Worm (Caenorhabditis elegans): Measurements from ENCODE around the gene W03A5.6.

W03A5.6 gene

DNA sequence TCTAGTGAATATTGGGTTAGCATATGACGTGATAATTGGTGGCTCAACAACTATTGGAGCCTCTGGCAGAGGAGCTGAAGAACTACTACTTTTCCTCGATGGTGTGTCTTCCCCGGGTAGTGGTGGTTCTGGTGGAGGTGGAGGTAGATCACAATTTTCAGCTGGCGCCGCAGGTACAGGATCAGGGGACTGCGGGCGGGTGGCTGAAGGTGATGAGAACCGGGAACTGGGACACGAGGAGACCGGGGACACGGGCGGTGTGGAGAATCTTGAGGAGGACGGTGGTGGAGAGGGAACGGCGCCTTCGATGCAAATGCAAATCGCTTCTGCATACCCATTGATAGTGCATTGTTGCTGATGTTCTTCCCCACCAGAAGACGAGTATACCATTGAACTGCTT lies 44.7 kb downstream of the W03A5.6 start:
- TF ChIP-seq vab-7 (GFP tag; IDR thresholded peaks at IDR 0.05) (no peak), zag-1 (tag; optimal IDR thresholded peaks at IDR 0.05) (no peak), Y48G9A.11 (GFP tag; IDR thresholded peaks at IDR 0.05) (no peak), lir-3 (tag; optimal IDR thresholded peaks at IDR 0.05) (no peak), set-16 (GFP tag; IDR thresholded peaks at IDR 0.05) (peak; percentile 88), zip-11 (GFP tag; IDR thresholded peaks at IDR 0.05) (no peak), lin-39 (tag; optimal IDR thresholded peaks at IDR 0.05) (no peak), ceh-28 (tag; optimal IDR thresholded peaks at IDR 0.05) (no peak)

- TF ChIP-seq unc-62 (GFP tag; optimal IDR thresholded peaks at IDR 0.05 in 1 of 2) (peak in 1 of 2 experiments; percentile 81), unc-62 (tag; optimal IDR thresholded peaks at IDR 0.05) (no peak), aha-1 (tag) (peak; percentile 65), nhr-25 (tag; optimal IDR thresholded peaks at IDR 0.05; ENCODE audit: borderline replicate concordance, insufficient read depth) (no peak)
Measured at ce11 chrIII:5389365-5389764, 51.1 kb downstream of the W03A5.6 start.

- no peak for TF ChIP-seq madf-5 (GFP tag; IDR thresholded peaks at IDR 0.05)
- peak in 1 of 2 experiments; percentile 95 for TF ChIP-seq unc-62 (GFP tag; optimal IDR thresholded peaks at IDR 0.05 in 1 of 2)
- TF ChIP-seq unc-62 (tag; optimal IDR thresholded peaks at IDR 0.05), result no peak
- no peak for TF ChIP-seq Y5F2A.4 (GFP tag; optimal IDR thresholded peaks at IDR 0.05)
Measured at ce11 chrIII:5388113-5388512, 52.3 kb downstream of the W03A5.6 start.

ce11 chrIII:5385315-5385714 lies 55.1 kb downstream of the W03A5.6 start, which contains the start of gene Y32H12A.7:
Y32H12A.7 (minus strand) TSS chrIII:5385415.
- no peak for TF ChIP-seq ceh-20 (GFP tag; IDR thresholded peaks at IDR 0.05)
- peak; percentile 72 for TF ChIP-seq aha-1 (tag)

- TF ChIP-seq T20F7.1 (GFP tag; optimal IDR thresholded peaks at IDR 0.05) (no peak), saeg-2 (GFP tag; IDR thresholded peaks at IDR 0.05) (no peak), ceh-28 (tag; optimal IDR thresholded peaks at IDR 0.05) (no peak), nhr-48 (tag; optimal IDR thresholded peaks at IDR 0.05) (no peak), daf-19 (GFP tag; conservative IDR thresholded peaks at IDR 0.05) (no peak), daf-12 (tag; optimal IDR thresholded peaks at IDR 0.05) (no peak), rbr-2 (tag; optimal IDR thresholded peaks at IDR 0.05) (no peak), nhr-76 (tag; optimal IDR thresholded peaks at IDR 0.05) (no peak), fkh-10 (GFP tag; optimal IDR thresholded peaks at IDR 0.05) (no peak), nhr-237 (tag; optimal IDR thresholded peaks at IDR 0.05) (no peak), F37D6.2 (tag; optimal IDR thresholded peaks at IDR 0.05) (no peak), cey-2 (tag; optimal IDR thresholded peaks at IDR 0.05; ENCODE audit: borderline replicate concordance, insufficient read depth) (no peak), nhr-111 (GFP tag; optimal IDR thresholded peaks at IDR 0.05) (no peak), mdt-29 (GFP tag; IDR thresholded peaks at IDR 0.05) (no peak), mxl-3 (GFP tag; optimal IDR thresholded peaks at IDR 0.05) (no peak), hlh-11 (tag; optimal IDR thresholded peaks at IDR 0.05) (no peak), php-3 (GFP tag; IDR thresholded peaks at IDR 0.05) (no peak)
Measured at ce11 chrIII:5382073-5382472, 58.4 kb downstream of the W03A5.6 start, which contains the start of gene Y32H12A.6. Y32H12A.6 (minus strand) TSS chrIII:5382173.
